Worm (Caenorhabditis elegans) whole organism, L4 larva: ENCODE data around the gene R09E10.2.

ENCODE experiments used
- F10B5.3 ChIP-seq: sonication (generic microtip); optimal IDR thresholded peaks from 2 replicates; lab custom pipeline; 2016; ENCODE audit warnings: mild to moderate bottlenecking, missing genetic modification characterization, missing compliant biosample characterization
- F37D6.2 ChIP-seq: sonication (generic microtip); optimal IDR thresholded peaks from 2 replicates; lab custom pipeline; 2016; ENCODE audit warnings: mild to moderate bottlenecking, missing genetic modification characterization, missing compliant biosample characterization
- F49E8.2 ChIP-seq: sonication (generic microtip); optimal IDR thresholded peaks from 2 replicates; lab custom pipeline; 2016; ENCODE audit warnings: missing compliant biosample characterization, mild to moderate bottlenecking, missing genetic modification characterization, borderline replicate concordance
- T20F7.1 ChIP-seq: fragments of 200-800 bp; sonication (Bioruptor generic); optimal IDR thresholded peaks from 2 replicates; lab custom pipeline; 2018; ENCODE audit warnings: mild to moderate bottlenecking, missing genetic modification characterization, missing compliant biosample characterization
- T26A8.4 ChIP-seq: fragments of 200-800 bp; sonication (Bioruptor generic); IDR thresholded peaks from 2 replicates; pipeline ENCODE4 v1.3.6; 2022; ENCODE audit warnings: missing genetic modification characterization, missing compliant biosample characterization
- Y105C5A.15 ChIP-seq: fragments of 200-800 bp; sonication (Bioruptor generic); IDR thresholded peaks from 2 replicates; pipeline ENCODE4 v1.3.6; 2022; ENCODE audit warnings: missing genetic modification characterization, missing compliant biosample characterization
- ZK546.5 ChIP-seq, 2 experiments: sonication (generic microtip); optimal IDR thresholded peaks; 2 replicates each; lab custom pipeline; 2017; ENCODE audit warnings: missing biosample characterization in 2 of 2, missing genetic modification characterization in 2 of 2
- aha-1 ChIP-seq: fragments of 150-350 bp; peaks from one replicate; lab custom pipeline; 2014; ENCODE audit warnings: missing biosample characterization, missing genetic modification characterization
- aly-2 ChIP-seq: sonication (generic microtip); optimal IDR thresholded peaks from 2 replicates; lab custom pipeline; 2018; ENCODE audit warnings: missing biosample characterization, missing genetic modification characterization
- ama-1 ChIP-seq: fragments of 150-350 bp; optimal IDR thresholded peaks from 2 replicates; lab custom pipeline; 2014; ENCODE audit warnings: inconsistent platforms, mixed read lengths
- arid-1 ChIP-seq: fragments of 200-800 bp; sonication (Bioruptor generic); conservative IDR thresholded peaks from 2 replicates; pipeline ENCODE4 v1.3.6; 2022; ENCODE audit warnings: missing genetic modification reagents, missing genetic modification characterization, missing compliant biosample characterization
- ceh-20 ChIP-seq: fragments of 200-800 bp; sonication (Bioruptor generic); IDR thresholded peaks from 2 replicates; pipeline ENCODE4 v1.3.6; 2022; ENCODE audit warnings: missing genetic modification reagents, missing genetic modification characterization, missing compliant biosample characterization
- ceh-82 ChIP-seq: sonication (generic microtip); optimal IDR thresholded peaks from 2 replicates; lab custom pipeline; 2017; ENCODE audit warnings: missing biosample characterization, missing genetic modification characterization
- cey-2 ChIP-seq: sonication (generic microtip); optimal IDR thresholded peaks from 3 replicates; lab custom pipeline; 2017; ENCODE audit warnings: missing genetic modification characterization, mild to moderate bottlenecking, missing compliant biosample characterization, antibody characterized with exemption, borderline replicate concordance; ENCODE audit not compliant: insufficient read depth
- daf-12 ChIP-seq: fragments of 150-350 bp; optimal IDR thresholded peaks from 2 replicates; lab custom pipeline; 2014; ENCODE audit warnings: missing biosample characterization, missing genetic modification reagents, missing genetic modification characterization
- daf-16 ChIP-seq, 3 experiments: sonication (generic microtip); optimal IDR thresholded peaks; 2 replicates each; lab custom pipeline; 2016 to 2017; ENCODE audit warnings: missing genetic modification characterization in 3 of 3, missing genetic modification reagents in 3 of 3, mild to moderate bottlenecking in 2 of 3, missing compliant biosample characterization in 2 of 3, missing biosample characterization in 1 of 3, moderate library complexity in 1 of 3
- daf-19 ChIP-seq: fragments of 200-800 bp; sonication (Bioruptor generic); conservative IDR thresholded peaks from 2 replicates; pipeline ENCODE4 v1.3.6; 2022; ENCODE audit warnings: missing genetic modification characterization, missing compliant biosample characterization
- dpl-1 ChIP-seq: fragments of 150-350 bp; optimal IDR thresholded peaks from 2 replicates; lab custom pipeline; 2014; ENCODE audit warnings: missing biosample characterization, missing genetic modification reagents, missing genetic modification characterization
- dve-1 ChIP-seq: sonication (generic microtip); optimal IDR thresholded peaks from 2 replicates; lab custom pipeline; 2017; ENCODE audit warnings: antibody characterized with exemption, mild to moderate bottlenecking, missing genetic modification characterization, missing compliant biosample characterization; ENCODE audit not compliant: insufficient read depth
- gei-8 ChIP-seq: fragments of 200-800 bp; sonication (Bioruptor generic); optimal IDR thresholded peaks from 2 replicates; lab custom pipeline; 2018; ENCODE audit warnings: mild to moderate bottlenecking, missing genetic modification characterization, missing compliant biosample characterization
- hlh-30 ChIP-seq: sonication (generic microtip); optimal IDR thresholded peaks from 2 replicates; lab custom pipeline; 2017; ENCODE audit warnings: antibody characterized with exemption, mild to moderate bottlenecking, missing genetic modification characterization, missing compliant biosample characterization; ENCODE audit not compliant: insufficient read depth
- hmg-1.1 ChIP-seq: fragments of 200-800 bp; sonication (Bioruptor generic); IDR thresholded peaks from 2 replicates; pipeline ENCODE4 v1.3.6; 2022; ENCODE audit warnings: missing genetic modification reagents, missing genetic modification characterization, missing compliant biosample characterization
- jun-1 ChIP-seq: fragments of 150-350 bp; optimal IDR thresholded peaks from 2 replicates; lab custom pipeline; 2014; ENCODE audit warnings: missing biosample characterization, missing genetic modification reagents, missing genetic modification characterization
- lin-38 ChIP-seq: fragments of 200-800 bp; sonication (Bioruptor generic); IDR thresholded peaks from 2 replicates; pipeline ENCODE4 v1.3.6; 2022; ENCODE audit warnings: missing genetic modification reagents, missing genetic modification characterization, missing compliant biosample characterization
- lsy-2 ChIP-seq, 2 experiments: fragments of 150-350 bp in 1 of 2; sonication (generic microtip) in 1 of 2; optimal IDR thresholded peaks; 2 replicates each; lab custom pipeline; 2014 to 2017; ENCODE audit warnings: missing biosample characterization in 2 of 2, missing genetic modification characterization in 2 of 2
- madf-5 ChIP-seq, 2 experiments: fragments of 200-800 bp; sonication (Bioruptor generic); IDR thresholded peaks; 2 replicates each; pipeline ENCODE4 v1.3.6; 2022; ENCODE audit warnings: missing compliant biosample characterization in 2 of 2, missing genetic modification characterization in 2 of 2
- mep-1 ChIP-seq: fragments of 150-350 bp; sonication (generic microtip); optimal IDR thresholded peaks from 3 replicates; lab custom pipeline; 2014; ENCODE audit warnings: missing biosample characterization, missing genetic modification characterization
- mes-2 ChIP-seq: sonication (generic microtip); optimal IDR thresholded peaks from 2 replicates; lab custom pipeline; 2016; ENCODE audit warnings: missing genotype, mild to moderate bottlenecking, missing genetic modification characterization, missing compliant biosample characterization; ENCODE audit not compliant: poor library complexity, severe bottlenecking
- mxl-2 ChIP-seq: fragments of 200-800 bp; sonication (Bioruptor generic); conservative IDR thresholded peaks from 2 replicates; pipeline ENCODE4 v1.3.6; 2022; ENCODE audit warnings: missing genetic modification reagents, missing genetic modification characterization, missing compliant biosample characterization
- nhr-10 ChIP-seq: fragments of 150-350 bp; optimal IDR thresholded peaks from 2 replicates; lab custom pipeline; 2014; ENCODE audit warnings: missing biosample characterization, missing genetic modification characterization
- nhr-102 ChIP-seq: sonication (generic microtip); optimal IDR thresholded peaks from 2 replicates; lab custom pipeline; 2016; ENCODE audit warnings: mild to moderate bottlenecking, missing genetic modification characterization, moderate library complexity, missing compliant biosample characterization
- rbr-2 ChIP-seq: sonication (generic microtip); optimal IDR thresholded peaks from 2 replicates; lab custom pipeline; 2016; ENCODE audit warnings: missing genotype, missing genetic modification characterization, missing compliant biosample characterization
- spr-3 ChIP-seq: fragments of 200-800 bp; sonication (Bioruptor generic); optimal IDR thresholded peaks from 2 replicates; lab custom pipeline; 2018; ENCODE audit warnings: mild to moderate bottlenecking, missing genetic modification characterization, missing compliant biosample characterization
- unc-130 ChIP-seq: sonication (generic microtip); optimal IDR thresholded peaks from 2 replicates; lab custom pipeline; 2016; ENCODE audit warnings: missing genetic modification reagents, missing genetic modification characterization, missing compliant biosample characterization
- zag-1 ChIP-seq: fragments of 150-350 bp; optimal IDR thresholded peaks from 2 replicates; lab custom pipeline; 2014; ENCODE audit warnings: missing biosample characterization, missing genetic modification characterization
- zfp-3 ChIP-seq: fragments of 200-800 bp; sonication (Bioruptor generic); conservative IDR thresholded peaks from 2 replicates; pipeline ENCODE4 v1.3.6; 2022; ENCODE audit warnings: missing genetic modification reagents, missing genetic modification characterization, missing compliant biosample characterization
- ztf-11 ChIP-seq: fragments of 150-350 bp; optimal IDR thresholded peaks from 2 replicates; lab custom pipeline; 2014; ENCODE audit warnings: missing biosample characterization, missing genetic modification characterization
- ztf-7 ChIP-seq: fragments of 150-350 bp; optimal IDR thresholded peaks from 2 replicates; lab custom pipeline; 2014; ENCODE audit warnings: missing biosample characterization, missing genetic modification characterization

R09E10.2 gene

DNA sequence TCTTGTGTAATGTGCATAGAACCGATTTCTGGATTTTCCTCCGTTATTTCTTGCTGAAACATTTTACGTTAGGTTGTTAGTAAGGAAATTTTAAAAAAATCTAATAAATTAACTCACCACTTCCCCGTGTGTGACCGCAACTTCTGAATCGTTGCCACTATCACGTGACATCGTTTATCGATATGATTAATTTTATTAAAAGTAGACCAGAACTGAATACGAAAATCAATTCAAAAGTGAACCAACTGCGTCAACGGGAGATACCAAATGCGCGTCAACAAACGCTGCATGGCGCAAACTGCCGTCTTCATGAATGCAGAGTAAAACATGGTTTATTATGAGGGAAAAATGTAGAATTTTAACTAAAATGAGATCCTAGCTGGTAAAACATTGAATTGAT lies 47.9 kb upstream of the R09E10.2 start, which contains the start of gene sir-2.1:
TSS of gene sir-2.1 (minus strand) at position 212 of the 400 bp plus-strand sequence.
- TF ChIP-seq lsy-2 (tag; optimal IDR thresholded peaks at IDR 0.05; lab: Kevin White, UChicago) (peak in 1 of 2 experiments; percentile 69), hmg-1.1 (GFP tag; lab: Robert Waterston, UW) (peak; percentile 57; the same call in 1 of the 2 replicates), mes-2 (tag; lab: Kevin White, UChicago) (peak; percentile 71), Y105C5A.15 (GFP tag; lab: Robert Waterston, UW) (no peak), mep-1 (tag; lab: Kevin White, UChicago) (peak; percentile 50), F10B5.3 (tag; lab: Kevin White, UChicago) (peak; percentile 57), madf-5 (GFP tag; IDR thresholded peaks at IDR 0.05; lab: Robert Waterston, UW) (no peak), daf-12 (tag; lab: Kevin White, UChicago) (no peak), arid-1 (GFP tag; lab: Robert Waterston, UW) (no peak), dve-1 (tag; lab: Kevin White, UChicago) (peak; percentile 58), ama-1 (peak; percentile 29), zag-1 (no peak), rbr-2 (tag; lab: Kevin White, UChicago) (peak; percentile 58), nhr-10 (no peak), jun-1 (tag; lab: Kevin White, UChicago) (peak; percentile 21), unc-130 (GFP tag; lab: Kevin White, UChicago) (peak; percentile 30), T20F7.1 (peak; percentile 65), ceh-82 (no peak), ztf-11 (no peak), hlh-30 (tag; lab: Kevin White, UChicago) (peak; percentile 54), T26A8.4 (GFP tag; lab: Robert Waterston, UW) (peak; percentile 26; the same call in 1 of the 2 replicates), daf-16 (GFP tag; optimal IDR thresholded peaks at IDR 0.05; lab: Kevin White, UChicago) (no peak), daf-16 (tag; optimal IDR thresholded peaks at IDR 0.05; lab: Kevin White, UChicago) (peak; percentile 21), lin-38 (GFP tag; lab: Robert Waterston, UW) (peak; percentile 53), F49E8.2 (tag; lab: Kevin White, UChicago) (no peak), spr-3 (GFP tag; lab: Kevin White, UChicago) (peak; percentile 5), nhr-102 (tag; lab: Kevin White, UChicago) (peak; percentile 23), ceh-20 (GFP tag; lab: Robert Waterston, UW) (no peak), dpl-1 (GFP tag; lab: Kevin White, UChicago) (peak; percentile 52)

- TF ChIP-seq aly-2 (tag; lab: Kevin White, UChicago) = no peak
- TF ChIP-seq mxl-2 (GFP tag; lab: Robert Waterston, UW) = no peak
- TF ChIP-seq F37D6.2 (tag; lab: Kevin White, UChicago) = no peak
- TF ChIP-seq cey-2 (tag; lab: Kevin White, UChicago) = no peak
- no peak for TF ChIP-seq F10B5.3 (tag; lab: Kevin White, UChicago)
- TF ChIP-seq zfp-3 (GFP tag; lab: Robert Waterston, UW) = no peak
- TF ChIP-seq ZK546.5 (tag; optimal IDR thresholded peaks at IDR 0.05; lab: Kevin White, UChicago) = no peak
- TF ChIP-seq daf-19 (GFP tag; lab: Robert Waterston, UW) = no peak
- no peak for TF ChIP-seq ztf-7 (tag; lab: Kevin White, UChicago)
- no peak for TF ChIP-seq aha-1 (tag; lab: Kevin White, UChicago)
Observed at ce11 chrIV:10360336-10360735, 42.2 kb upstream of the R09E10.2 start, which contains the start of gene ugt-59. Gene ugt-59, plus strand, starts transcription at chrIV:10360636.

ce11 chrIV:10357842-10358241 lies 39.7 kb upstream of the R09E10.2 start, which contains the start of gene gkow-1:
Gene gkow-1, plus strand, starts transcription at chrIV:10358142.
- no peak for TF ChIP-seq gei-8
